Worm (Caenorhabditis elegans) whole organism, L4 larva: Measurements from ENCODE around the gene kdp-1.

Experiments used
- D1046.2 ChIP-seq: fragments of 200-800 bp; sonication (Bioruptor generic); IDR thresholded peaks from 2 replicates; pipeline ENCODE4 v1.3.6; 2022; ENCODE audit warnings: missing genetic modification characterization, missing compliant biosample characterization
- F26F4.8 ChIP-seq: fragments of 200-800 bp; sonication (Bioruptor generic); conservative IDR thresholded peaks from 2 replicates; pipeline ENCODE4 v1.3.6; 2022; ENCODE audit warnings: missing genetic modification characterization, missing compliant biosample characterization
- F37D6.2 ChIP-seq: sonication (generic microtip); optimal IDR thresholded peaks from 2 replicates; lab custom pipeline; 2016; ENCODE audit warnings: mild to moderate bottlenecking, missing genetic modification characterization, missing compliant biosample characterization
- F44E2.7 ChIP-seq: fragments of 200-800 bp; sonication (Bioruptor generic); IDR thresholded peaks from 2 replicates; pipeline ENCODE4 v2.1.2; 2022; ENCODE audit warnings: missing genetic modification characterization, missing compliant biosample characterization
- F49E8.2 ChIP-seq: sonication (generic microtip); optimal IDR thresholded peaks from 2 replicates; lab custom pipeline; 2016; ENCODE audit warnings: missing compliant biosample characterization, mild to moderate bottlenecking, missing genetic modification characterization, borderline replicate concordance
- T20F7.1 ChIP-seq: fragments of 200-800 bp; sonication (Bioruptor generic); optimal IDR thresholded peaks from 2 replicates; lab custom pipeline; 2018; ENCODE audit warnings: mild to moderate bottlenecking, missing genetic modification characterization, missing compliant biosample characterization
- Y5F2A.4 ChIP-seq: fragments of 200-800 bp; sonication (Bioruptor generic); optimal IDR thresholded peaks from 2 replicates; lab custom pipeline; 2018; ENCODE audit warnings: mild to moderate bottlenecking, missing genetic modification characterization, missing compliant biosample characterization
- aha-1 ChIP-seq: fragments of 150-350 bp; peaks from one replicate; lab custom pipeline; 2014; ENCODE audit warnings: missing biosample characterization, missing genetic modification characterization
- ama-1 ChIP-seq: fragments of 150-350 bp; optimal IDR thresholded peaks from 2 replicates; lab custom pipeline; 2014; ENCODE audit warnings: inconsistent platforms, mixed read lengths
- ceh-20 ChIP-seq: fragments of 200-800 bp; sonication (Bioruptor generic); IDR thresholded peaks from 2 replicates; pipeline ENCODE4 v1.3.6; 2022; ENCODE audit warnings: missing genetic modification reagents, missing genetic modification characterization, missing compliant biosample characterization
- cey-2 ChIP-seq: sonication (generic microtip); optimal IDR thresholded peaks from 3 replicates; lab custom pipeline; 2017; ENCODE audit warnings: missing genetic modification characterization, mild to moderate bottlenecking, missing compliant biosample characterization, antibody characterized with exemption, borderline replicate concordance; ENCODE audit not compliant: insufficient read depth
- daf-16 ChIP-seq, 3 experiments: sonication (generic microtip); optimal IDR thresholded peaks; 2 replicates each; lab custom pipeline; 2016 to 2017; ENCODE audit warnings: missing genetic modification characterization in 3 of 3, missing genetic modification reagents in 3 of 3, mild to moderate bottlenecking in 2 of 3, missing compliant biosample characterization in 2 of 3, missing biosample characterization in 1 of 3, moderate library complexity in 1 of 3
- dmd-6 ChIP-seq: fragments of 200-800 bp; sonication (Bioruptor generic); IDR thresholded peaks from 2 replicates; pipeline ENCODE4 v1.3.6; 2022; ENCODE audit warnings: missing genetic modification reagents, missing genetic modification characterization, missing compliant biosample characterization
- dpl-1 ChIP-seq: fragments of 150-350 bp; optimal IDR thresholded peaks from 2 replicates; lab custom pipeline; 2014; ENCODE audit warnings: missing biosample characterization, missing genetic modification reagents, missing genetic modification characterization
- dve-1 ChIP-seq: sonication (generic microtip); optimal IDR thresholded peaks from 2 replicates; lab custom pipeline; 2017; ENCODE audit warnings: antibody characterized with exemption, mild to moderate bottlenecking, missing genetic modification characterization, missing compliant biosample characterization; ENCODE audit not compliant: insufficient read depth
- fkh-10 ChIP-seq: fragments of 150-350 bp; optimal IDR thresholded peaks from 2 replicates; lab custom pipeline; 2014; ENCODE audit warnings: missing biosample characterization, missing genetic modification reagents, missing genetic modification characterization
- hlh-11 ChIP-seq: fragments of 200-800 bp; sonication (Bioruptor generic); optimal IDR thresholded peaks from 2 replicates; lab custom pipeline; 2018; ENCODE audit warnings: mild to moderate bottlenecking, missing genetic modification characterization, missing compliant biosample characterization
- hlh-30 ChIP-seq: sonication (generic microtip); optimal IDR thresholded peaks from 2 replicates; lab custom pipeline; 2017; ENCODE audit warnings: antibody characterized with exemption, mild to moderate bottlenecking, missing genetic modification characterization, missing compliant biosample characterization; ENCODE audit not compliant: insufficient read depth
- hmg-1.1 ChIP-seq: fragments of 200-800 bp; sonication (Bioruptor generic); IDR thresholded peaks from 2 replicates; pipeline ENCODE4 v1.3.6; 2022; ENCODE audit warnings: missing genetic modification reagents, missing genetic modification characterization, missing compliant biosample characterization
- lin-1 ChIP-seq: fragments of 200-800 bp; sonication (Bioruptor generic); IDR thresholded peaks from 2 replicates; pipeline ENCODE4 v1.3.6; 2022; ENCODE audit warnings: missing genetic modification reagents, missing genetic modification characterization, missing compliant biosample characterization
- lin-13 ChIP-seq: fragments of 150-350 bp; optimal IDR thresholded peaks from 2 replicates; lab custom pipeline; 2014; ENCODE audit warnings: missing biosample characterization, missing genetic modification reagents, missing genetic modification characterization
- lin-38 ChIP-seq: fragments of 200-800 bp; sonication (Bioruptor generic); IDR thresholded peaks from 2 replicates; pipeline ENCODE4 v1.3.6; 2022; ENCODE audit warnings: missing genetic modification reagents, missing genetic modification characterization, missing compliant biosample characterization
- lin-39 ChIP-seq: fragments of 150-350 bp; optimal IDR thresholded peaks from 2 replicates; lab custom pipeline; 2014; ENCODE audit warnings: missing biosample characterization, missing genetic modification reagents, missing genetic modification characterization
- lir-3 ChIP-seq: sonication (generic microtip); optimal IDR thresholded peaks from 2 replicates; lab custom pipeline; 2016; ENCODE audit warnings: mild to moderate bottlenecking, missing genetic modification characterization, missing compliant biosample characterization
- lsy-2 ChIP-seq, 2 experiments: fragments of 150-350 bp in 1 of 2; sonication (generic microtip) in 1 of 2; optimal IDR thresholded peaks; 2 replicates each; lab custom pipeline; 2014 to 2017; ENCODE audit warnings: missing biosample characterization in 2 of 2, missing genetic modification characterization in 2 of 2
- nhr-111 ChIP-seq: fragments of 200-800 bp; sonication (Bioruptor generic); optimal IDR thresholded peaks from 2 replicates; lab custom pipeline; 2018; ENCODE audit warnings: mild to moderate bottlenecking, missing genetic modification characterization, missing compliant biosample characterization
- nhr-28 ChIP-seq: fragments of 150-350 bp; optimal IDR thresholded peaks from 2 replicates; lab custom pipeline; 2014; ENCODE audit warnings: missing biosample characterization, missing genetic modification characterization
- nhr-48 ChIP-seq: sonication (generic microtip); optimal IDR thresholded peaks from 2 replicates; lab custom pipeline; 2016; ENCODE audit warnings: mild to moderate bottlenecking, missing genetic modification characterization, missing compliant biosample characterization
- nhr-76 ChIP-seq: fragments of 150-350 bp; optimal IDR thresholded peaks from 2 replicates; lab custom pipeline; 2014; ENCODE audit warnings: missing biosample characterization, missing genetic modification characterization
- nhr-77 ChIP-seq: fragments of 150-350 bp; optimal IDR thresholded peaks from 2 replicates; lab custom pipeline; 2014; ENCODE audit warnings: missing biosample characterization, missing genetic modification characterization
- pha-4 ChIP-seq, 2 experiments: fragments of 150-350 bp in 1 of 2; fragments of 200-800 bp in 1 of 2; sonication (Bioruptor generic) in 1 of 2; IDR thresholded peaks in 1 of 2; optimal IDR thresholded peaks in 1 of 2; 2 replicates each; pipeline versions ENCODE4 v1.3.6 to Lab custom; 2014 to 2022; ENCODE audit warnings: missing genetic modification characterization in 2 of 2, missing genetic modification reagents in 2 of 2, missing biosample characterization in 1 of 2, missing compliant biosample characterization in 1 of 2
- php-3 ChIP-seq: fragments of 200-800 bp; sonication (Bioruptor generic); IDR thresholded peaks from 2 replicates; pipeline ENCODE4 v1.3.6; 2022; ENCODE audit warnings: missing genetic modification reagents, missing genetic modification characterization, missing compliant biosample characterization
- pqm-1 ChIP-seq: sonication (generic microtip); optimal IDR thresholded peaks from 2 replicates; lab custom pipeline; 2017; ENCODE audit warnings: missing biosample characterization, missing genetic modification characterization
- snpc-4 ChIP-seq: fragments of 150-350 bp; optimal IDR thresholded peaks from 2 replicates; lab custom pipeline; 2014; ENCODE audit warnings: missing biosample characterization, missing genetic modification characterization
- tra-1 ChIP-seq: fragments of 200-800 bp; sonication (Bioruptor generic); IDR thresholded peaks from 2 replicates; pipeline ENCODE4 v1.3.6; 2022; ENCODE audit warnings: missing genetic modification reagents, missing genetic modification characterization, missing compliant biosample characterization
- unc-62 ChIP-seq, 3 experiments: fragments of 150-350 bp in 1 of 3; sonication (generic microtip); optimal IDR thresholded peaks in 2 of 3; peaks in 1 of 3; 1 replicate in 1 of 3; 2 replicates in 2 of 3; lab custom pipeline; 2014 to 2017; ENCODE audit warnings: missing biosample characterization in 3 of 3, missing genetic modification characterization in 3 of 3, missing genetic modification reagents in 3 of 3, missing genotype in 1 of 3
- vab-7 ChIP-seq: fragments of 200-800 bp; sonication (Bioruptor generic); IDR thresholded peaks from 2 replicates; pipeline ENCODE4 v1.3.6; 2022; ENCODE audit warnings: missing genetic modification reagents, missing genetic modification characterization, missing compliant biosample characterization
- zag-1 ChIP-seq: fragments of 150-350 bp; optimal IDR thresholded peaks from 2 replicates; lab custom pipeline; 2014; ENCODE audit warnings: missing biosample characterization, missing genetic modification characterization
- zip-11 ChIP-seq: fragments of 200-800 bp; sonication (Bioruptor generic); IDR thresholded peaks from 2 replicates; pipeline ENCODE4 v1.3.6; 2022; ENCODE audit warnings: missing genetic modification characterization, missing compliant biosample characterization

kdp-1 gene

DNA sequence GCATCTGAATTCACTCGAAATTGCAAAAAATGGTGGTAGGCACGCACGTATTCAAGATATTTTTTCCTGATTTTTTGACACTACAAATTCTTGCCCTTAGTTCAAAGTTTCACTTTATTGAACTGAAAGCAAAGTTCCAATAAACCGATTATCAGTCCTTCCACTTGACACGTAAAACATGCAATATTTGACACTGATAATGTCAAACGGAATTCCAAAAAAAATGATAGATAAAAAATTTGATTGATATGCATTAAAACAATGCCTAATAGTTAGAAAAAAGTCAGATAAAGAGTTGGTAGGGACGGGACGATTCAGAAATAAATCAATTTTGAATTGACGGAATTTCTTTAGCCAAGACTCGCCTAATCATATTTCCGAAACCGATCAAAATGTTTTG is 27.1 kb downstream of the kdp-1 start:
- TF ChIP-seq T20F7.1 (GFP tag; lab: Kevin White, UChicago) (peak; percentile 35), F26F4.8 (GFP tag; lab: Robert Waterston, UW) (no peak), pqm-1 (tag; lab: Kevin White, UChicago) (peak; percentile 96), php-3 (GFP tag; lab: Robert Waterston, UW) (peak; percentile 83), hlh-30 (peak; percentile 26), daf-16 (GFP tag; optimal IDR thresholded peaks at IDR 0.05; lab: Kevin White, UChicago) (no peak), daf-16 (tag; optimal IDR thresholded peaks at IDR 0.05; lab: Kevin White, UChicago) (peak; percentile 72), dmd-6 (peak; percentile 97), nhr-76 (no peak), ceh-20 (GFP tag; lab: Robert Waterston, UW) (peak; percentile 70), hlh-11 (tag; lab: Kevin White, UChicago) (peak; percentile 61), lsy-2 (tag; optimal IDR thresholded peaks at IDR 0.05; lab: Kevin White, UChicago) (peak in 1 of 2 experiments; percentile 39), nhr-48 (tag; lab: Kevin White, UChicago) (peak; percentile 67), nhr-28 (peak; percentile 89), dve-1 (tag; lab: Kevin White, UChicago) (peak; percentile 94), unc-62 (GFP tag; optimal IDR thresholded peaks at IDR 0.05 in 1 of 2; lab: Kevin White, UChicago) (peak in 1 of 2 experiments; percentile 56), unc-62 (tag; optimal IDR thresholded peaks at IDR 0.05; lab: Kevin White, UChicago) (no peak), nhr-77 (tag; lab: Kevin White, UChicago) (peak; percentile 91), pha-4 (GFP tag; IDR thresholded peaks at IDR 0.05; lab: Robert Waterston, UW) (no peak), pha-4 (tag; optimal IDR thresholded peaks at IDR 0.05; lab: Kevin White, UChicago) (no peak), ama-1 (no peak), nhr-111 (GFP tag; lab: Kevin White, UChicago) (no peak), tra-1 (GFP tag; lab: Robert Waterston, UW) (peak; percentile 72; the same call in 1 of the 2 replicates), F49E8.2 (tag; lab: Kevin White, UChicago) (no peak), aha-1 (tag; lab: Kevin White, UChicago) (peak; percentile 24), F37D6.2 (tag; lab: Kevin White, UChicago) (no peak), fkh-10 (GFP tag; lab: Kevin White, UChicago) (no peak), lin-1 (GFP tag; lab: Robert Waterston, UW) (peak; percentile 60; the same call in 1 of the 2 replicates)

DNA sequence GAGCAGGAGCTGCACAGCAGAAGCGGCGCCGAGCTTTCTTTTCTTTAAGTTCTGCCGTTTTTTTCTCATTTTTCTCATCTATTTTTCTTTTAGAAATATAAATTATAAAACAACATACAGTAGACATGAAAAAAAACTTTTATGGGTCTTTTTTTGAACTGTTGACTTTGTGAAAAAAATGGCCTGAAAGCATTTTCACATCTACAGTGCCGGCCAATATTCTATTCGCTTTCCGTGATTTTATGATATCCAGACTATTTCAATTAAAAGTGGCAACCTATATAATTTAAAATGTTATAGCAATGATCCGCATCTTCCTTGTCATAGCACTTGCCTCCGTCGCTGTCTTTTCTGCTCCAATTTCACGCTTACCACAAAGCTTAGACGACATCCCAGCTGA is 28.1 kb downstream of the kdp-1 start, which contains the start of gene far-6:
Gene far-6 (plus strand): TSS at position 301 of the 400 bp plus-strand sequence.
- TF ChIP-seq Y5F2A.4 (GFP tag; lab: Kevin White, UChicago): no peak
- TF ChIP-seq hmg-1.1 (GFP tag; lab: Robert Waterston, UW): no peak
- no peak for TF ChIP-seq D1046.2 (GFP tag; lab: Robert Waterston, UW)
- TF ChIP-seq lin-38 (GFP tag; lab: Robert Waterston, UW): no peak
- no peak for TF ChIP-seq T20F7.1 (GFP tag; lab: Kevin White, UChicago)
- no peak for TF ChIP-seq zip-11 (GFP tag; lab: Robert Waterston, UW)
- no peak for TF ChIP-seq hlh-30
- no peak for TF ChIP-seq lir-3 (tag; lab: Kevin White, UChicago)
- TF ChIP-seq aha-1 (tag; lab: Kevin White, UChicago): no peak
- TF ChIP-seq vab-7 (GFP tag; lab: Robert Waterston, UW): no peak
- TF ChIP-seq cey-2 (tag; lab: Kevin White, UChicago): no peak
- TF ChIP-seq lin-39: no peak
- no peak for TF ChIP-seq F44E2.7
- no peak for TF ChIP-seq dpl-1 (GFP tag; lab: Kevin White, UChicago)
- no peak for TF ChIP-seq snpc-4 (tag; lab: Kevin White, UChicago)
- TF ChIP-seq fkh-10 (GFP tag; lab: Kevin White, UChicago): no peak
- no peak for TF ChIP-seq lin-13 (GFP tag; lab: Kevin White, UChicago)
- no peak for TF ChIP-seq zag-1 (tag; lab: Kevin White, UChicago)
